Worm (Caenorhabditis elegans) whole organism, young adult: ENCODE measurements around the gene F57H12.6.
"Not testable (repeated sequence)": the region's sequence is repeated elsewhere in the genome, so short reads cannot be mapped to it uniquely, and the experiment has no call there.

Experiments
- B0035.1 ChIP-seq: sonication (generic microtip); optimal IDR thresholded peaks from 2 replicates; lab custom pipeline; 2016; ENCODE audit warnings: missing genetic modification characterization, mild to moderate bottlenecking, missing compliant biosample characterization, missing genotype, missing genetic modification reagents
- B0336.3 ChIP-seq: fragments of 200-800 bp; sonication (Bioruptor generic); IDR thresholded peaks from 2 replicates; pipeline ENCODE4 v1.3.6; 2022; ENCODE audit warnings: missing genetic modification characterization, missing compliant biosample characterization
- C06A6.2 ChIP-seq: fragments of 200-800 bp; sonication (Bioruptor generic); conservative IDR thresholded peaks from 2 replicates; pipeline ENCODE4 v1.3.6; 2022; ENCODE audit warnings: missing genetic modification characterization, missing compliant biosample characterization
- D2030.7 ChIP-seq: fragments of 200-800 bp; sonication (Bioruptor generic); IDR thresholded peaks from 2 replicates; pipeline ENCODE4 v1.3.6; 2022; ENCODE audit warnings: missing genetic modification reagents, missing genetic modification characterization, missing compliant biosample characterization
- F33H1.4 ChIP-seq: fragments of 200-800 bp; sonication (Bioruptor generic); IDR thresholded peaks from 2 replicates; pipeline ENCODE4 v1.3.6; 2022; ENCODE audit warnings: missing genetic modification reagents, missing genetic modification characterization, missing compliant biosample characterization
- F49E8.2 ChIP-seq: sonication (generic microtip); optimal IDR thresholded peaks from 3 replicates; lab custom pipeline; 2017; ENCODE audit warnings: missing genetic modification characterization, mild to moderate bottlenecking, missing compliant biosample characterization, antibody characterized with exemption, moderate library complexity; ENCODE audit not compliant: insufficient read depth
- F57A8.1 ChIP-seq: fragments of 200-800 bp; sonication (Bioruptor generic); optimal IDR thresholded peaks from 2 replicates; lab custom pipeline; 2018; ENCODE audit warnings: mild to moderate bottlenecking, missing genetic modification characterization, moderate library complexity, missing compliant biosample characterization
- K11D2.4 ChIP-seq: fragments of 200-800 bp; sonication (Bioruptor generic); IDR thresholded peaks from 2 replicates; pipeline ENCODE4 v1.3.6; 2022; ENCODE audit warnings: missing genetic modification reagents, missing genetic modification characterization, missing compliant biosample characterization
- Y56A3A.18 ChIP-seq: fragments of 200-800 bp; sonication (Bioruptor generic); IDR thresholded peaks from 2 replicates; pipeline ENCODE4 v1.3.6; 2022; ENCODE audit warnings: missing genetic modification reagents, missing genetic modification characterization, missing compliant biosample characterization
- Y67H2A.10 ChIP-seq: fragments of 200-800 bp; sonication (Bioruptor generic); conservative IDR thresholded peaks from 2 replicates; pipeline ENCODE4 v1.3.6; 2022; ENCODE audit warnings: missing genetic modification reagents, missing genetic modification characterization, missing compliant biosample characterization
- Y95B8A.8 ChIP-seq: fragments of 200-800 bp; sonication (Bioruptor generic); IDR thresholded peaks from 2 replicates; pipeline ENCODE4 v1.3.6; 2022; ENCODE audit warnings: missing genetic modification reagents, missing genetic modification characterization, missing compliant biosample characterization
- aptf-2 ChIP-seq: fragments of 200-800 bp; sonication (Bioruptor generic); conservative IDR thresholded peaks from 2 replicates; pipeline ENCODE4 v1.3.6; 2022; ENCODE audit warnings: missing genetic modification reagents, missing genetic modification characterization, missing compliant biosample characterization
- athp-1 ChIP-seq: sonication (generic microtip); optimal IDR thresholded peaks from 2 replicates; lab custom pipeline; 2017; ENCODE audit warnings: mild to moderate bottlenecking, missing genetic modification characterization, missing compliant biosample characterization
- attf-3 ChIP-seq: fragments of 200-800 bp; sonication (Bioruptor generic); conservative IDR thresholded peaks from 2 replicates; pipeline ENCODE4 v1.3.6; 2022; ENCODE audit warnings: missing genetic modification reagents, missing genetic modification characterization, missing compliant biosample characterization
- attf-5 ChIP-seq: fragments of 200-800 bp; sonication (Bioruptor generic); optimal IDR thresholded peaks from 2 replicates; lab custom pipeline; 2018; ENCODE audit warnings: mild to moderate bottlenecking, missing genetic modification characterization, missing compliant biosample characterization
- bed-2 ChIP-seq: fragments of 200-800 bp; sonication (Bioruptor generic); IDR thresholded peaks from 2 replicates; pipeline ENCODE4 v1.3.6; 2022; ENCODE audit warnings: missing genetic modification reagents, missing genetic modification characterization, missing compliant biosample characterization
- cebp-1 ChIP-seq, 2 experiments: fragments of 200-800 bp in 1 of 2; sonication (Bioruptor generic) in 1 of 2; sonication (generic microtip) in 1 of 2; IDR thresholded peaks in 1 of 2; optimal IDR thresholded peaks in 1 of 2; 2 replicates each; pipeline versions ENCODE4 v1.3.6 to Lab custom; 2017 to 2022; ENCODE audit warnings: missing compliant biosample characterization in 2 of 2, missing genetic modification characterization in 2 of 2, mild to moderate bottlenecking in 1 of 2, missing genetic modification reagents in 1 of 2, moderate library complexity in 1 of 2
- ceh-100 ChIP-seq: fragments of 200-800 bp; sonication (Bioruptor generic); IDR thresholded peaks from 2 replicates; pipeline ENCODE4 v1.3.6; 2022; ENCODE audit warnings: missing genetic modification reagents, missing genetic modification characterization, missing compliant biosample characterization
- dox-1 ChIP-seq: fragments of 200-800 bp; sonication (Bioruptor generic); IDR thresholded peaks from 2 replicates; pipeline ENCODE4 v1.3.6; 2022; ENCODE audit warnings: missing genetic modification reagents, missing genetic modification characterization, missing compliant biosample characterization
- dpl-1 ChIP-seq: fragments of 150-350 bp; optimal IDR thresholded peaks from 2 replicates; lab custom pipeline; 2014; ENCODE audit warnings: missing biosample characterization, missing genetic modification reagents, missing genetic modification characterization
- efl-1 ChIP-seq: fragments of 150-350 bp; optimal IDR thresholded peaks from 2 replicates; lab custom pipeline; 2014; ENCODE audit warnings: missing biosample characterization, missing genetic modification reagents, missing genetic modification characterization
- egrh-3 ChIP-seq: fragments of 200-800 bp; sonication (Bioruptor generic); IDR thresholded peaks from 2 replicates; pipeline ENCODE4 v1.3.6; 2022; ENCODE audit warnings: missing genetic modification reagents, missing genetic modification characterization, missing compliant biosample characterization
- ekl-4 ChIP-seq: fragments of 200-800 bp; sonication (Bioruptor generic); IDR thresholded peaks from 2 replicates; pipeline ENCODE4 v1.3.6; 2022; ENCODE audit warnings: missing genetic modification reagents, missing genetic modification characterization, missing compliant biosample characterization
- fkh-3 ChIP-seq: sonication (generic microtip); optimal IDR thresholded peaks from 2 replicates; lab custom pipeline; 2016; ENCODE audit warnings: mild to moderate bottlenecking, missing genetic modification characterization, missing compliant biosample characterization
- hmg-1.2 ChIP-seq: fragments of 200-800 bp; sonication (Bioruptor generic); IDR thresholded peaks from 2 replicates; pipeline ENCODE4 v1.3.6; 2022; ENCODE audit warnings: missing genetic modification reagents, missing genetic modification characterization, missing compliant biosample characterization
- let-526 ChIP-seq: fragments of 200-800 bp; sonication (Bioruptor generic); IDR thresholded peaks from 2 replicates; pipeline ENCODE4 v1.3.6; 2022; ENCODE audit warnings: missing genetic modification reagents, missing genetic modification characterization, missing compliant biosample characterization
- lin-26 ChIP-seq: fragments of 200-800 bp; sonication (Bioruptor generic); IDR thresholded peaks from 2 replicates; pipeline ENCODE4 v1.3.6; 2022; ENCODE audit warnings: missing genetic modification reagents, missing genetic modification characterization, missing compliant biosample characterization
- lsl-1 ChIP-seq: fragments of 200-800 bp; sonication (Bioruptor generic); optimal IDR thresholded peaks from 2 replicates; lab custom pipeline; 2018; ENCODE audit warnings: mild to moderate bottlenecking, missing genetic modification characterization, moderate library complexity, missing compliant biosample characterization
- madf-6 ChIP-seq: fragments of 200-800 bp; sonication (Bioruptor generic); IDR thresholded peaks from 2 replicates; pipeline ENCODE4 v1.3.6; 2022; ENCODE audit warnings: missing genetic modification reagents, missing genetic modification characterization, missing compliant biosample characterization
- mcd-1 ChIP-seq: fragments of 200-800 bp; sonication (Bioruptor generic); IDR thresholded peaks from 2 replicates; pipeline ENCODE4 v1.3.6; 2022; ENCODE audit warnings: missing genetic modification reagents, missing genetic modification characterization, missing compliant biosample characterization
- nfyb-1 ChIP-seq: fragments of 200-800 bp; sonication (Bioruptor generic); IDR thresholded peaks from 2 replicates; pipeline ENCODE4 v1.3.6; 2022; ENCODE audit warnings: missing genetic modification reagents, missing genetic modification characterization, missing compliant biosample characterization
- pbrm-1 ChIP-seq: fragments of 200-800 bp; sonication (Bioruptor generic); IDR thresholded peaks from 2 replicates; pipeline ENCODE4 v1.3.6; 2022; ENCODE audit warnings: missing genetic modification reagents, missing genetic modification characterization, missing compliant biosample characterization
- rcor-1 ChIP-seq: fragments of 200-800 bp; sonication (Bioruptor generic); IDR thresholded peaks from 2 replicates; pipeline ENCODE4 v1.3.6; 2022; ENCODE audit warnings: missing genetic modification reagents, missing genetic modification characterization, missing compliant biosample characterization
- rpc-1 ChIP-seq, 2 experiments: fragments of 150-350 bp in 1 of 2; sonication (generic microtip) in 1 of 2; optimal IDR thresholded peaks; 2 replicates each; lab custom pipeline; 2014 to 2018; ENCODE audit warnings: missing biosample characterization in 1 of 2, missing genetic modification characterization in 1 of 2, missing genetic modification reagents in 1 of 2, missing genotype in 1 of 2
- ztf-25 ChIP-seq: fragments of 200-800 bp; sonication (Bioruptor generic); IDR thresholded peaks from 2 replicates; pipeline ENCODE4 v1.3.6; 2022; ENCODE audit warnings: missing genetic modification reagents, missing genetic modification characterization, missing compliant biosample characterization
- ztf-28 ChIP-seq: fragments of 200-800 bp; sonication (Bioruptor generic); IDR thresholded peaks from 2 replicates; pipeline ENCODE4 v1.3.6; 2022; ENCODE audit warnings: missing genetic modification reagents, missing genetic modification characterization, missing compliant biosample characterization
- ztf-6 ChIP-seq: fragments of 200-800 bp; sonication (Bioruptor generic); IDR thresholded peaks from 2 replicates; pipeline ENCODE4 v1.3.6; 2022; ENCODE audit warnings: missing genetic modification reagents, missing genetic modification characterization, missing compliant biosample characterization

The F57H12.6 gene

DNA sequence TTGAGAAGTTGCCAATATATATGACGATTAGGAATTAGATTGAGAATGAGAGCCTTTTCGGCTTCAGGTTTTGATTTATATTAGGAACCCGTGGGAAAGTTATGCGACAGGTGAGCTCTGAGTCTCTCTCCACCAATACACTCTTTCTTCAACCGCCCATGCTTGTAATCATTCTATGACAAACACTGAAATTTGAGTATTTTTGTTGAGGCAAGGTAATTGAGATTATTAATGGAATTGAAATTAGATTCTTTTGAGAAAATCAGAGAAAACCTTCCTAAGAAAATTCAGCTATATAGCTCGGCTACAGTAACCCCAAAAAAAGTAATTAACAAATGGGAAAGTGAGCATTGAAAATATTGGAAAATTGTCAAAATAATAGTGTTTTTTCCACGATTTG is 20.3 kb downstream of the F57H12.6 start, which contains the start of gene ceh-19:
TSS of gene ceh-19 (minus strand) at position 101 of the 400 bp plus-strand sequence.
- no peak for TF ChIP-seq ekl-4 (GFP tag; lab: Robert Waterston, UW)
- TF ChIP-seq bed-2 (GFP tag; lab: Robert Waterston, UW), result no peak
- TF ChIP-seq dpl-1 (GFP tag; lab: Kevin White, UChicago), result no peak
- no peak for TF ChIP-seq aptf-2 (GFP tag; lab: Robert Waterston, UW)
- TF ChIP-seq Y56A3A.18 (GFP tag; lab: Robert Waterston, UW), result no peak
- TF ChIP-seq F49E8.2 (tag; lab: Kevin White, UChicago), result no peak
- TF ChIP-seq efl-1 (GFP tag; lab: Kevin White, UChicago), result no peak
- no peak for TF ChIP-seq rpc-1 (optimal IDR thresholded peaks at IDR 0.05; lab: Kevin White, UChicago)
- no peak for TF ChIP-seq rpc-1 (tag; optimal IDR thresholded peaks at IDR 0.05; lab: Kevin White, UChicago)
- no peak for TF ChIP-seq B0035.1
- TF ChIP-seq lsl-1 (GFP tag; lab: Kevin White, UChicago), result no peak

DNA sequence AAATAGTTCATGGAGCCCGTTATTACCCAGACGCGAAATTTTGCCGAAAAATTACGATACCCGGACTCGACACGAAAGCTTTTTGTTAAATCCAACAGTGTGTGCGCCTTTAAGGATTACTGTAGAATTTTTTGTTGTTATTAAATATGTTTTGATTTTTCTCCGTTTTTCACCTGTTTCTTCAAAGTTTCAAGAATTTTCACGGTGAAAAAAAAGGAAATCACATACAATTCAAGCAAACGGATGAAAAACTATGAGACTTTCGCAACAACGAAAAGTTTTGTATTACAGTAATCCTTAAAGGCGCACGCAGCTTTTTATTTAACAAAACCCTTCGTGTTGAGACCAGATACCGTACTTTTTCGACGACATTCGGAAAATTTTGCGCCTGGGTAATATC is 22.1 kb downstream of the F57H12.6 start:
- no peak for TF ChIP-seq athp-1 (tag; lab: Kevin White, UChicago)
- no peak for TF ChIP-seq fkh-3
- TF ChIP-seq lsl-1 (GFP tag; lab: Kevin White, UChicago), result peak; percentile 63
- no peak for TF ChIP-seq F57A8.1 (GFP tag; lab: Kevin White, UChicago)
- no peak for TF ChIP-seq B0336.3 (GFP tag; lab: Robert Waterston, UW)
- TF ChIP-seq attf-5 (GFP tag; lab: Kevin White, UChicago), result no peak
- TF ChIP-seq, all 124 proteins: peak for 1

DNA sequence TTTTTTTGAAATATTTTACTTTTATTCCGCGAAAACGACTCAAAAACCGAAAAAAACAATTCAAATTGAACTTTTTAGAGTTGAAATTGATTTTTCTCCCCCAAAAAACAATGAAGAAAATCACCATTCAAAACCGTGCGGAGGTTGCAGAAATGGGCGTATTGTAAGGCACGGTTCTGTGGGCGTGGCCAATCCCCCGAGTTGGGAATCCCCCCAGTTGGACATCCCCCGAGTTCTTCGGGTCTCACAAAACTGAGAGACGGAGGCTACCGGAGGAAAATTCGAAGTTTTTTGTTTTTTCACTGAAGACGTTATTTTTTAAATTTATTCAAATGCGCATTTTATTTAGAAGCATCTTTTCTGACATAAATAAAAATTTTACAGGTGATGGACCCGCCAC is 27.8 kb downstream of the F57H12.6 start, which contains the start of gene mcm-3AP:
TSS of gene mcm-3AP (plus strand) at position 383 of the 400 bp plus-strand sequence.
- peak; percentile 65 for TF ChIP-seq egrh-3 (GFP tag; lab: Robert Waterston, UW)
- TF ChIP-seq lin-26 (GFP tag; lab: Robert Waterston, UW), result peak; percentile 74; the same call in 1 of the 2 replicates
- peak; percentile 89 for TF ChIP-seq aptf-2 (GFP tag; lab: Robert Waterston, UW)
- TF ChIP-seq pbrm-1 (GFP tag; lab: Robert Waterston, UW), result peak; percentile 39; the same call in 1 of the 2 replicates
- 0 out of 2 replicates have a peak, but pooled peaks have one; percentile 55 for TF ChIP-seq ztf-6 (GFP tag; lab: Robert Waterston, UW)
- 0 out of 2 replicates have a peak, but pooled peaks have one; percentile 55 for TF ChIP-seq Y95B8A.8 (GFP tag; lab: Robert Waterston, UW)
- peak; percentile 41 for TF ChIP-seq attf-5 (GFP tag; lab: Kevin White, UChicago)
- peak; percentile 88 for TF ChIP-seq dox-1 (GFP tag; lab: Robert Waterston, UW)
- TF ChIP-seq C06A6.2, result peak; percentile 63; the same call in 1 of the 2 replicates
- TF ChIP-seq bed-2 (GFP tag; lab: Robert Waterston, UW), result peak; percentile 68; the same call in 1 of the 2 replicates
- TF ChIP-seq cebp-1 (GFP tag; IDR thresholded peaks at IDR 0.05; lab: Robert Waterston, UW), result not testable (repeated sequence)
- TF ChIP-seq cebp-1 (tag; optimal IDR thresholded peaks at IDR 0.05; lab: Kevin White, UChicago), result peak; percentile 5
- TF ChIP-seq rcor-1 (GFP tag; lab: Robert Waterston, UW), result peak; percentile 52
- TF ChIP-seq K11D2.4 (GFP tag; lab: Robert Waterston, UW), result 0 out of 2 replicates have a peak, but pooled peaks have one; percentile 28
- peak; percentile 74; the same call in 1 of the 2 replicates for TF ChIP-seq D2030.7 (GFP tag; lab: Robert Waterston, UW)
- TF ChIP-seq let-526, result 0 out of 2 replicates have a peak, but pooled peaks have one; percentile 25
- TF ChIP-seq F33H1.4 (GFP tag; lab: Robert Waterston, UW), result peak; percentile 37
- TF ChIP-seq Y67H2A.10, result peak; percentile 72; the same call in 1 of the 2 replicates
- peak; percentile 96 for TF ChIP-seq ceh-100
- peak; percentile 58 for TF ChIP-seq madf-6 (GFP tag; lab: Robert Waterston, UW)
- TF ChIP-seq ztf-25 (GFP tag; lab: Robert Waterston, UW), result peak; percentile 84
- peak; percentile 73 for TF ChIP-seq mcd-1 (GFP tag; lab: Robert Waterston, UW)
- peak; percentile 76 for TF ChIP-seq ztf-28 (GFP tag; lab: Robert Waterston, UW)
- TF ChIP-seq hmg-1.2, result peak; percentile 59; the same call in 1 of the 2 replicates
- TF ChIP-seq attf-3, result peak; percentile 79
- peak; percentile 65; the same call in 1 of the 2 replicates for TF ChIP-seq nfyb-1 (GFP tag; lab: Robert Waterston, UW)
